Worm (Caenorhabditis elegans) whole organism, L1 larva: ENCODE measurements around the gene srh-134.
"Not testable (repeated sequence)": the region's sequence is repeated elsewhere in the genome, so short reads cannot be mapped to it uniquely, and the experiment has no call there.

Experiments
- alr-1 ChIP-seq: fragments of 200-800 bp; sonication (Bioruptor generic); optimal IDR thresholded peaks from 2 replicates; lab custom pipeline; 2018; ENCODE audit warnings: borderline replicate concordance, mild to moderate bottlenecking, missing genetic modification characterization, missing compliant biosample characterization
- ama-1 ChIP-seq: fragments of 150-350 bp; optimal IDR thresholded peaks from 2 replicates; lab custom pipeline; 2014
- blmp-1 ChIP-seq: fragments of 150-350 bp; optimal IDR thresholded peaks from 2 replicates; lab custom pipeline; 2014; ENCODE audit warnings: missing biosample characterization, missing genetic modification characterization
- ceh-82 ChIP-seq, 3 experiments: fragments of 150-350 bp in 1 of 3; sonication (generic microtip) in 2 of 3; optimal IDR thresholded peaks; 2 replicates each; lab custom pipeline; 2014 to 2017; ENCODE audit warnings: missing biosample characterization in 3 of 3, missing genetic modification characterization in 3 of 3
- ceh-88 ChIP-seq: fragments of 200-800 bp; sonication (Bioruptor generic); IDR thresholded peaks from 2 replicates; pipeline ENCODE4 v1.3.6; 2022; ENCODE audit warnings: missing genetic modification characterization, missing compliant biosample characterization
- dpl-1 ChIP-seq, 3 experiments: fragments of 150-350 bp in 2 of 3; sonication (generic microtip) in 1 of 3; optimal IDR thresholded peaks; 2 replicates each; lab custom pipeline; 2014 to 2017; ENCODE audit warnings: missing biosample characterization in 3 of 3, missing genetic modification characterization in 3 of 3, missing genetic modification reagents in 3 of 3
- dsc-1 ChIP-seq: sonication (generic microtip); optimal IDR thresholded peaks from 2 replicates; lab custom pipeline; 2016; ENCODE audit warnings: mild to moderate bottlenecking, missing genetic modification characterization, missing compliant biosample characterization
- efl-1 ChIP-seq, 4 experiments: fragments of 150-350 bp; optimal IDR thresholded peaks in 3 of 4; peaks in 1 of 4; 1 replicate in 1 of 4; 2 replicates in 3 of 4; lab custom pipeline; 2014; ENCODE audit warnings: missing biosample characterization in 2 of 4, missing genetic modification characterization in 2 of 4, missing genetic modification reagents in 2 of 4
- elt-2 ChIP-seq: sonication (generic microtip); optimal IDR thresholded peaks from 2 replicates; lab custom pipeline; 2016; ENCODE audit warnings: missing genetic modification characterization, mild to moderate bottlenecking, inconsistent platforms, missing compliant biosample characterization, missing genetic modification reagents
- elt-3 ChIP-seq, 6 experiments: fragments of 150-350 bp in 1 of 6; sonication (generic microtip); optimal IDR thresholded peaks; 2 replicates each; lab custom pipeline; 2017 to 2018; ENCODE audit warnings: missing biosample characterization in 6 of 6, missing genetic modification characterization in 6 of 6, inconsistent platforms in 1 of 6
- ets-5 ChIP-seq: fragments of 200-800 bp; sonication (Bioruptor generic); IDR thresholded peaks from 2 replicates; pipeline ENCODE4 v1.3.6; 2022; ENCODE audit warnings: missing genetic modification characterization, missing compliant biosample characterization
- fkh-4 ChIP-seq: sonication (generic microtip); optimal IDR thresholded peaks from 2 replicates; lab custom pipeline; 2016; ENCODE audit warnings: missing compliant biosample characterization, missing genetic modification characterization, borderline replicate concordance
- fos-1 ChIP-seq: fragments of 150-350 bp; optimal IDR thresholded peaks from 2 replicates; lab custom pipeline; 2014; ENCODE audit warnings: missing biosample characterization, missing genetic modification characterization
- hlh-4 ChIP-seq: sonication (generic microtip); optimal IDR thresholded peaks from 2 replicates; lab custom pipeline; 2016; ENCODE audit warnings: mild to moderate bottlenecking, missing genetic modification characterization, missing compliant biosample characterization
- irx-1 ChIP-seq: sonication (generic microtip); optimal IDR thresholded peaks from 2 replicates; lab custom pipeline; 2016; ENCODE audit warnings: missing genetic modification characterization, missing compliant biosample characterization
- lin-13 ChIP-seq: fragments of 150-350 bp; optimal IDR thresholded peaks from 2 replicates; lab custom pipeline; 2014; ENCODE audit warnings: missing biosample characterization, missing genetic modification reagents, missing genetic modification characterization
- lin-15B ChIP-seq: fragments of 150-350 bp; sonication (generic microtip); optimal IDR thresholded peaks from 3 replicates; lab custom pipeline; 2014; ENCODE audit warnings: missing biosample characterization, missing genetic modification characterization
- lin-35 ChIP-seq, 2 experiments: fragments of 150-350 bp; optimal IDR thresholded peaks; 2 replicates each; lab custom pipeline; 2014; ENCODE audit warnings: missing biosample characterization in 2 of 2, missing genetic modification characterization in 2 of 2, missing genetic modification reagents in 2 of 2
- lin-39 ChIP-seq: fragments of 150-350 bp; optimal IDR thresholded peaks from 2 replicates; lab custom pipeline; 2014; ENCODE audit warnings: missing biosample characterization, missing genetic modification reagents, missing genetic modification characterization
- lir-3 ChIP-seq: sonication (generic microtip); optimal IDR thresholded peaks from 2 replicates; lab custom pipeline; 2016; ENCODE audit warnings: mild to moderate bottlenecking, missing genetic modification characterization, moderate library complexity, missing compliant biosample characterization; ENCODE audit not compliant: poor library complexity
- lsy-2 ChIP-seq, 2 experiments: fragments of 150-350 bp; optimal IDR thresholded peaks; 2 replicates each; lab custom pipeline; 2014; ENCODE audit warnings: missing biosample characterization in 2 of 2, missing genetic modification characterization in 2 of 2
- mef-2 ChIP-seq: fragments of 150-350 bp; optimal IDR thresholded peaks from 2 replicates; lab custom pipeline; 2014; ENCODE audit warnings: missing biosample characterization, missing genetic modification characterization
- mep-1 ChIP-seq: fragments of 150-350 bp; optimal IDR thresholded peaks from 2 replicates; lab custom pipeline; 2014; ENCODE audit warnings: missing biosample characterization, missing genetic modification characterization
- nhr-20 ChIP-seq: sonication (generic microtip); optimal IDR thresholded peaks from 2 replicates; lab custom pipeline; 2016; ENCODE audit warnings: mild to moderate bottlenecking, missing genetic modification characterization, missing compliant biosample characterization
- nhr-237 ChIP-seq: fragments of 150-350 bp; optimal IDR thresholded peaks from 2 replicates; lab custom pipeline; 2014; ENCODE audit warnings: missing biosample characterization, missing genetic modification characterization
- nhr-28 ChIP-seq: fragments of 150-350 bp; optimal IDR thresholded peaks from 2 replicates; lab custom pipeline; 2014; ENCODE audit warnings: missing biosample characterization, missing genetic modification characterization
- nhr-47 ChIP-seq: sonication (generic microtip); optimal IDR thresholded peaks from 2 replicates; lab custom pipeline; 2016; ENCODE audit warnings: mild to moderate bottlenecking, missing genetic modification characterization, moderate library complexity, missing compliant biosample characterization
- nhr-90 ChIP-seq: sonication (generic microtip); optimal IDR thresholded peaks from 2 replicates; lab custom pipeline; 2016; ENCODE audit warnings: mild to moderate bottlenecking, missing genetic modification characterization, missing compliant biosample characterization; ENCODE audit not compliant: poor library complexity
- pax-3 ChIP-seq: fragments of 200-800 bp; sonication (Bioruptor generic); optimal IDR thresholded peaks from 2 replicates; lab custom pipeline; 2018; ENCODE audit warnings: mild to moderate bottlenecking, missing genetic modification characterization, moderate library complexity, missing compliant biosample characterization
- pqm-1 ChIP-seq: sonication (generic microtip); optimal IDR thresholded peaks from 3 replicates; lab custom pipeline; 2017; ENCODE audit warnings: missing biosample characterization, missing genetic modification characterization
- snpc-4 ChIP-seq: fragments of 150-350 bp; optimal IDR thresholded peaks from 2 replicates; lab custom pipeline; 2014; ENCODE audit warnings: missing biosample characterization, missing genetic modification characterization
- snu-23 ChIP-seq: sonication (generic microtip); optimal IDR thresholded peaks from 2 replicates; lab custom pipeline; 2016; ENCODE audit warnings: missing genetic modification characterization, missing compliant biosample characterization
- sox-4 ChIP-seq: sonication (generic microtip); optimal IDR thresholded peaks from 2 replicates; lab custom pipeline; 2016; ENCODE audit warnings: missing genetic modification characterization, missing compliant biosample characterization
- tlp-1 ChIP-seq: fragments of 150-350 bp; optimal IDR thresholded peaks from 2 replicates; lab custom pipeline; 2014; ENCODE audit warnings: missing biosample characterization, missing genetic modification characterization
- unc-130 ChIP-seq: fragments of 150-350 bp; optimal IDR thresholded peaks from 2 replicates; lab custom pipeline; 2017; ENCODE audit warnings: missing biosample characterization, missing genetic modification characterization, inconsistent platforms
- unc-86 ChIP-seq: sonication (generic microtip); optimal IDR thresholded peaks from 2 replicates; lab custom pipeline; 2016; ENCODE audit warnings: missing genetic modification characterization, missing compliant biosample characterization
- unc-98 ChIP-seq: fragments of 200-800 bp; sonication (Bioruptor generic); IDR thresholded peaks from 2 replicates; pipeline ENCODE4 v1.3.6; 2022; ENCODE audit warnings: missing genetic modification characterization, missing compliant biosample characterization
- xbp-1 ChIP-seq: sonication (generic microtip); optimal IDR thresholded peaks from 2 replicates; lab custom pipeline; 2016; ENCODE audit warnings: missing genetic modification characterization, missing compliant biosample characterization
- zip-4 ChIP-seq: fragments of 200-800 bp; sonication (Bioruptor generic); optimal IDR thresholded peaks from 2 replicates; lab custom pipeline; 2018; ENCODE audit warnings: mild to moderate bottlenecking, missing genetic modification characterization, moderate library complexity, missing compliant biosample characterization
- ztf-11 ChIP-seq, 2 experiments: sonication (generic microtip); optimal IDR thresholded peaks; 2 replicates each; lab custom pipeline; 2016 to 2017; ENCODE audit warnings: missing genetic modification characterization in 2 of 2, missing biosample characterization in 1 of 2, missing compliant biosample characterization in 1 of 2

Gene srh-134

ce11 chrV:18022179-18022578, 5.1 kb upstream of the srh-134 start, which contains the start of gene prp-6:
TSS of gene prp-6 (plus strand) at chrV:18022479.
- TF ChIP-seq alr-1 (tag; lab: Kevin White, UChicago) (no peak), dsc-1 (tag; lab: Kevin White, UChicago) (peak; percentile 48), pqm-1 (tag; lab: Kevin White, UChicago) (no peak)

ce11 chrV:18021464-18021863, 4.3 kb upstream of the srh-134 start:
- TF ChIP-seq nhr-90 (tag; lab: Kevin White, UChicago) = no peak
- TF ChIP-seq ceh-88 = no peak
- TF ChIP-seq elt-2 (tag; lab: Kevin White, UChicago) = no peak
- TF ChIP-seq unc-98 (GFP tag; lab: Robert Waterston, UW) = no peak
- TF ChIP-seq ets-5 = no peak
- TF ChIP-seq mep-1 (tag; lab: Kevin White, UChicago) = peak; percentile 25
- no peak for TF ChIP-seq pax-3 (tag; lab: Kevin White, UChicago)
- TF ChIP-seq lin-35 (GFP tag; optimal IDR thresholded peaks at IDR 0.05; lab: Kevin White, UChicago) = peak; percentile 14 to 44
- no peak for TF ChIP-seq lin-13 (GFP tag; lab: Kevin White, UChicago)
- peak in 1 of 3 experiments; percentile 50 for TF ChIP-seq dpl-1 (GFP tag; optimal IDR thresholded peaks at IDR 0.05; lab: Kevin White, UChicago)
- TF ChIP-seq blmp-1 = peak; percentile 89
- no peak for TF ChIP-seq nhr-237 (tag; lab: Kevin White, UChicago)
- no peak for TF ChIP-seq lin-39 (tag; lab: Kevin White, UChicago)
- no peak for TF ChIP-seq fos-1 (tag; lab: Kevin White, UChicago)
- TF ChIP-seq fkh-4 = no peak
- TF ChIP-seq nhr-28 (tag; lab: Kevin White, UChicago) = no peak
- peak in 1 of 2 experiments; percentile 24 for TF ChIP-seq efl-1 (optimal IDR thresholded peaks at IDR 0.05; lab: Kevin White, UChicago)
- peak; percentile 31 to 91 for TF ChIP-seq efl-1 (GFP tag; optimal IDR thresholded peaks at IDR 0.05 in 1 of 2; lab: Kevin White, UChicago)
- no peak for TF ChIP-seq elt-3 (tag; optimal IDR thresholded peaks at IDR 0.05; lab: Kevin White, UChicago)
- TF ChIP-seq ceh-82 (tag; optimal IDR thresholded peaks at IDR 0.05; lab: Kevin White, UChicago) = peak in 1 of 3 experiments; percentile 7
- peak in 1 of 2 experiments; percentile 28 for TF ChIP-seq lsy-2 (tag; optimal IDR thresholded peaks at IDR 0.05; lab: Kevin White, UChicago)
- TF ChIP-seq zip-4 (GFP tag; lab: Kevin White, UChicago) = no peak

- TF ChIP-seq nhr-47 (tag; lab: Kevin White, UChicago) (no peak), ztf-11 (tag; optimal IDR thresholded peaks at IDR 0.05; lab: Kevin White, UChicago) (no peak), xbp-1 (tag; lab: Kevin White, UChicago) (no peak), lin-15B (tag; lab: Kevin White, UChicago) (no peak)
Measured at ce11 chrV:18014116-18014515, 3.0 kb downstream of the srh-134 start, which contains the start of gene srh-133. TSS of gene srh-133 (minus strand) at chrV:18014216.

- not testable (repeated sequence) for TF ChIP-seq unc-98 (GFP tag; lab: Robert Waterston, UW); ceh-82 (tag; optimal IDR thresholded peaks at IDR 0.05; lab: Kevin White, UChicago); sox-4
Measured at ce11 chrV:18010737-18011136, 6.4 kb downstream of the srh-134 start, which contains the start of gene Y59A8B.26. TSS of gene Y59A8B.26 (minus strand) at chrV:18010837.

ce11 chrV:18008680-18009079, 8.4 kb downstream of the srh-134 start:
- no peak for TF ChIP-seq unc-130 (tag; lab: Kevin White, UChicago)
- no peak for TF ChIP-seq lir-3 (tag; lab: Kevin White, UChicago)
- TF ChIP-seq snu-23 (GFP tag; lab: Kevin White, UChicago) = no peak
- TF ChIP-seq tlp-1 (tag; lab: Kevin White, UChicago) = no peak
- no peak for TF ChIP-seq mef-2 (tag; lab: Kevin White, UChicago)
- no peak for TF ChIP-seq xbp-1 (tag; lab: Kevin White, UChicago)
- no peak for TF ChIP-seq irx-1 (tag; lab: Kevin White, UChicago)
- TF ChIP-seq nhr-47 (tag; lab: Kevin White, UChicago) = no peak
- no peak for TF ChIP-seq unc-86 (tag; lab: Kevin White, UChicago)
- no peak for TF ChIP-seq lin-13 (GFP tag; lab: Kevin White, UChicago)
- TF ChIP-seq nhr-20 (tag; lab: Kevin White, UChicago) = no peak
- TF ChIP-seq hlh-4 = no peak
- no peak for TF ChIP-seq snpc-4
- TF ChIP-seq dsc-1 (tag; lab: Kevin White, UChicago) = no peak
- no peak for TF ChIP-seq ama-1 (lab: Kevin White, UChicago)
- TF ChIP-seq, all 84 proteins: peak for 0
